Worm (Caenorhabditis elegans): Measurements from ENCODE around the gene R09E10.1.
A peak's percentile ranks its signal among the peaks of the same experiment; 100 is the strongest.

- no peak for TF ChIP-seq snpc-4 (tag; optimal IDR thresholded peaks at IDR 0.05)
- no peak for TF ChIP-seq nhr-237 (tag; optimal IDR thresholded peaks at IDR 0.05)
- no peak for TF ChIP-seq nhr-6 (tag; optimal IDR thresholded peaks at IDR 0.05)
- TF ChIP-seq fos-1 (tag; optimal IDR thresholded peaks at IDR 0.05), result no peak
- TF ChIP-seq aly-2 (tag; optimal IDR thresholded peaks at IDR 0.05), result no peak
- TF ChIP-seq nhr-129 (tag; optimal IDR thresholded peaks at IDR 0.05), result peak; percentile 11
- no peak for TF ChIP-seq ztf-11 (tag; optimal IDR thresholded peaks at IDR 0.05)
- no peak for TF ChIP-seq unc-39 (tag; optimal IDR thresholded peaks at IDR 0.05)
- TF ChIP-seq ama-1 (optimal IDR thresholded peaks at IDR 0.05), result no peak
These were observed 45.8 kb upstream of the R09E10.1 start, which contains the start of gene iars-1 for ce11 chrIV:10368326-10368725.
